Worm (Caenorhabditis elegans): ENCODE results near the gene R05D3.9.

DNA sequence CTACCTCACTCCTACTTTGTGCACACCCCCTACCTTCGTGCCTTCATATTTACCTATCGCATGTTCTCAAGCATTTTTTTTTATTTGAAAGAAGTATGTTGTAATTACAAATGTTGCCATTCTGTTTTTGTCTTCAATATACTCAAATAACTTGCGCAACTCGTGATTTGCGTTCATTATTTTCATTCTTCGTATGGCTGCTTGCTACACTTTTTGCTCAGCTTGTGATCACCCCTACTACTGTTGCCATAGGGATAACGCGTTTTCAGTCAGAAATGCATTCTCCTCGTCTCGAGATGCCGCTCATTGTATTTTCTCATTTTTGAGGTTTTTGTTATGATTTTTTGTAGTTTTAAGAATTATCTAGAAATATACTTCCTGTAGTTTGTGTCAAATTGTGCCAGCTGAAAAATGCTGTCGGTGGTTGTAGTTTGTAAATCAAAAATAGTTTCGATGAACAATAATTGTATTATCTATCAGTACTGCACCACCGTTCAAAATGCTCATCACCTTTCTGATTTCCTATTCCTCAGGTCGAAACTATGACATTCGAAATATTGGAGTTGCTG is 45.8 kb downstream of the R05D3.9 start, which contains the start of gene F10E9.1:
- TF ChIP-seq nhr-25 (tag; optimal IDR thresholded peaks at IDR 0.05): no peak
- no peak for TF ChIP-seq sea-2 (GFP tag; optimal IDR thresholded peaks at IDR 0.05)
- TF ChIP-seq tbx-2 (tag; optimal IDR thresholded peaks at IDR 0.05): no peak
- TF ChIP-seq ceh-82 (tag; optimal IDR thresholded peaks at IDR 0.05): no peak
